Fruit fly (Drosophila melanogaster) S2 (cell line): Measurements from ENCODE around the gene IscU.

ENCODE experiments used
- CG8478 ChIP-seq: fragments of >200 bp; optimal IDR thresholded peaks from 2 replicates; lab custom pipeline; 2018
- CTCF ChIP-seq, 2 experiments: fragments of >200 bp; optimal IDR thresholded peaks; 2 replicates each; lab custom pipeline; 2018

DNA sequence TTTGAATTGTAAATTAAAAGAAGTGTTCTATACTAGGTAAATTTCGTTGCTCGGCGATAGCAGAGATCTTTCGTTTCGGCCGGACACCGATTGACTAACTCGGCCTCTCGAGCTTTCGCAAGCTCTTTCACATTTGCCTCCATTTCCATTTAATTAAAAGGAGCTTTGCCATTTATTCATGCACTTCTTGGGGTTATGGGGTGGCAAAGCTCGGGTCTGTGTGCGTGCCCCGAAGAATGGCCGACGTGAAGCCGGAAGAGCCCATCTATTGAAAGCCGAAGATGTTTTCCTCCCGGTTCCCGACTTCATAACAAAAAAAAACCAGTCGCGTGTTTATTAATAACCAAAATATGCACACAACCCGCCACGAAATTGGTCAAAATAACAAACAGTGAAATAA, 24.1 kb downstream of the IscU start:
- TF ChIP-seq CG8478 (no peak), CTCF (optimal IDR thresholded peaks at IDR 0.05; lab: Kevin White, UChicago) (no peak)
